Fruit fly (Drosophila melanogaster) whole organism, larva: ENCODE results near the gene fend.

Experiments
- noc ChIP-seq: fragments of 200-800 bp; sonication (Bioruptor generic); optimal IDR thresholded peaks from 3 replicates; lab custom pipeline; 2019; ENCODE audit warnings: missing biosample characterization, mild to moderate bottlenecking, missing genetic modification characterization, moderate library complexity

fend gene

dm6 chrX:9134922-9135453 is at the start of gene fend:
Gene fend (minus strand): TSS chrX:9135099.
- no peak for TF ChIP-seq noc (tag; lab: Kevin White, UChicago)

DNA sequence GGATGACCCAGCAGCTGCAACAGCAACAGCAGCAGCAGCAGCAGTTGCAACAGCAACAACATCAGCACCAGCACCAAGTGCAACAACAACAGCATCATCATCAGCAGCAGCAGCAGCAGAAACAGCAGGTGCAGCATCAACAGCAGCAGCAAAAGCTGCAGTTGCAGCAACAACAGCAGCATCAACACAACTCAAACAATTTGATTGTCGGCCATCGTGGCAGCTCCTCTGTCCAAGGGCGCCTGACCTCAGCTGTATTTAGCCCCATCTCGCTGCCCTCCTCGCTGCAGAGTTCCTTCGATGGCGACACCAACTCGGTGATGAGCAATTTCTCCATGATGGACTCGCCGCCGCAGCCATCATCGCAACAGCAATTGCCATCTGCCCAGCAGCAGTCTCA is 33.4 kb upstream of the fend start:
- TF ChIP-seq noc (tag; lab: Kevin White, UChicago) = no peak

dm6 chrX:9164510-9165506 is 29.9 kb upstream of the fend start:
- no peak for TF ChIP-seq noc (tag; lab: Kevin White, UChicago)

DNA sequence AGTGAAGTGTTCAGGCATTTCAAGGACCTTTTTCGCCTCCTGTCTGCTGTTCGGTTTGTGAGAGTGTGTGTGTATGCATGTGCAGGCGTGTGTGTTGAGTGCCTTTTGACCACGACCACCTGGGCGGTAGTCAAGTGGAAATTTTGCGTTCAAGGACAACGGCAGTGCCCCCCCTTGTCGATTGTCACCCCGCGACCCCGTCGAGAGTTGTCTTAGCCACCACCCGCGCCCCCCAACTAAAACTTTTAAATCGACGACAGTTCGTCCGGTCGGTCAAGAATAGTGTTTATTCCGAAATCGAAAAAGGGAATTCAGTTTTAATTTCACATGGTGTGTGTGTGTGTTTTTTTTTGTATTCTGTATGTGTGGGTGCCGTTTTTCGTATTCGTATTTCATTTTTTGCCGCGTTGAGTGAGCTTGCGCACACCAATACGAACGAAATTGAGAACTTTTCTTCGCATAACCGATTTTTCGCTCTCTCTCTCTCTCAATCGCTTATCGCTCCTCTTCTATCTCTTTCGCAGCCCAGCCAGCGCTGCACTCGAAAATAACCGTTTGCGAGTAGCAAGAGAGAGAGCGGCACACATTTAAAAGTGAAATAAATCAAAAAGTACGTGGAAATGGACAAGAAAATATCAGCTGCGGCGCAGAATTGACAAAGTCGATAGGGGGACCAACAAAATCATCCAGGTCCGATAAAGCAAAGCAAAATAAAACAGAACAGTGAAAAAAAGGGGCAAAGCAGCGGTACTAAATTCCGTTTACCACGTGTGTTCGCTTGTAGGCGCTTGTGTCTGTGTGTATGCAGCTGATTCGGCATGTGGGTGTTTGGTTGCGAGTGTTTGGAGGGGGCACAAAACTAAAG is 29.0 kb upstream of the fend start:
- no peak for TF ChIP-seq noc (tag; lab: Kevin White, UChicago)

DNA sequence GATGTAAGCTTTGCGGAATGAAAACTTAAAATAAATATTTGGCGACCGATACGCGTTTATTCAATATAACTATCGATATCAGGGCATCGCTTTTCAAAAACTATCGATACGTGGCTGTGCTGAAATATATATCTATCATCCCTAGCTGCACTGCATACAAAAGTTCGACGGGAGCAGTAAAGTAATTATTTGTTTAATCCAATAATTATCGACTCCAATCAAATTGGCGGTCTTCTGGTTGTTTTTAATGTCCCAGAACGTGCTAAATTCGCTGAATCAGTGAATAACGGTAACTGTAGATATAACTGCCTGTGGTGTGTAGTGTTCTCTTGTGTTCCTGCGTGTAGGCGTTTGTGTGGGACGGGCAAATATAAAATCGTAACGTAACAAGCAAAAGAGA is 28.2 kb upstream of the fend start, which contains the start of gene mei-P26:
mei-P26 (plus strand) TSS at position 146 of the 400 bp plus-strand sequence.
- TF ChIP-seq noc (tag; lab: Kevin White, UChicago) = no peak

- no peak for TF ChIP-seq noc (tag; lab: Kevin White, UChicago)
Observed at dm6 chrX:9161912-9162311, 27.0 kb upstream of the fend start, which contains the start of the genes Zpr1 and CG44532. Gene Zpr1 (minus strand): TSS chrX:9162090. Gene CG44532 (plus strand): TSS chrX:9162092.

- no peak for TF ChIP-seq noc (tag; lab: Kevin White, UChicago)
Observed at dm6 chrX:9159736-9160135, 24.8 kb upstream of the fend start, which contains the start of gene NdufA3. Gene NdufA3 (minus strand): TSS chrX:9160052.

DNA sequence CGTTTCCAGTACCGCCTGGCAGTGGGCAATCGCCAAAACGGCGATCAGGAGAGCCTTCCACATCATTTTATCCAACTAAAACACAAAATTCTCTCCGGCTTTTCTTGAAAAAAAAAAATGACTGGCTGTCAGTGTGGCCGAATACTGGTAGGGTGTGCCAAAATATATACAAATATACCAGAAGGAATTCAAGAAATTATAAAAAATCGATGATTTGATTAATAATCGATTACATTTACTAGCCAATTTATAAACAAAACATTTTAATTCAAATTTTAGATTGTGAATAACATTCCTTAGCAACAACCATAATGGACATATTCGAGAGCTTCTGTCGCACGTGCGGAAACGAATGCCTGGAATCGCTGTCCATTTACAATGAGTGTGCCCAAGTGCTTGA is 23.5 kb upstream of the fend start, which contains the start of the genes Ost48 and Dlip1:
Ost48 (minus strand) TSS at position 150 of the 400 bp plus-strand sequence.
Dlip1 (plus strand) TSS at position 257 of the 400 bp plus-strand sequence.
- TF ChIP-seq noc (tag; lab: Kevin White, UChicago) = no peak

dm6 chrX:9156388-9156823 is 21.5 kb upstream of the fend start, which contains the start of gene His3.3B:
Gene His3.3B (minus strand): TSS chrX:9156669.
- peak; percentile 71 for TF ChIP-seq noc (tag; lab: Kevin White, UChicago)

DNA sequence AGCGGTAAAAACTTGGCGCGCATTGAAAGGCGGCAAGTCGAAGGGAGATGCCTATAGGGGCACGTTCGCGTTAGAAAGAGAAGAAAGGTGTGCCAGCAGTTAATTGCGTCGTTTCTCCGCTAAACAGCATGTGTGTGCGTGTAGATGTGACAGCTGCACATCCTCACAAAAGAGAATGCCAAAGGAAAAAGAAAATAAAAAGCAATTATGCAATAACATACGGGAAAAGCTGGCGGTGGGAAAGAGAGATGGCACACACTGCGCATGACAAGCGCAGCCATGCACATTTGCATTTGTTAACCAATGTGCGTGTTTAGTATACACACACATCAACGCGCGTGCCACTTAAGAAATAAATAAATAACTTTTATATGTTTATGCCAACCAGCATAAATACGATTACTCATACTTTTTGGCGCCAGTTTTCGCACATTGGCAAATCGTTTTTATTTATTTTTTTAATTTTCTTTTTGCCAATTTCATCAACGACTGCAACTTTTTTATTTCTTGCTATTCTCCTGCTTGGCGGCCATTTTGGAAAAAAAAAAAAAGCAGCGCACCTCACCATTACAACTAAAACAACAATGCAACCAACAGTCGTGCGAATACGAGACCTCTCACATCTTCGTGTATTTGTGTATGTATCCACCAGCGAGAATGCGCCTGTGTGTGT is 21.0 kb upstream of the fend start:
- no peak for TF ChIP-seq noc (tag; lab: Kevin White, UChicago)

DNA sequence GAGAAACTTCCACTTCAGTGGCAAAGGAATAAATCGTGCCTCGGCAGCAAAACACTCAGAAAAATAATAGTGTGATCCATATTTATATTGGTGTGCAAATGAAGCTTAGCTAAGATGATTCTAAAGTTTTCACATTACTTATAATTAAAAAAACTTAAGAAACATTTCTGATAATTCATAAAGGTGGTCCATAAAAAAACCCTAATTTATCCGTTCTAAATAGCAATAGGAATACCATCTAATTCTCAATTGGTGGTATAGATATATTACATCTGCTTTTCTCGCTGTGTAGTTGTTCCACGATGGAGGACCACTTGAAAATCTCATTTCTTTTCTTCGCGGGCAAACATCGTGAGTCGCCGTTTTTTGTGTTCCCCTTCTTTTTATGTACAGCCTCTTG is 20.2 kb upstream of the fend start:
- TF ChIP-seq noc (tag; lab: Kevin White, UChicago) = peak; percentile 26

DNA sequence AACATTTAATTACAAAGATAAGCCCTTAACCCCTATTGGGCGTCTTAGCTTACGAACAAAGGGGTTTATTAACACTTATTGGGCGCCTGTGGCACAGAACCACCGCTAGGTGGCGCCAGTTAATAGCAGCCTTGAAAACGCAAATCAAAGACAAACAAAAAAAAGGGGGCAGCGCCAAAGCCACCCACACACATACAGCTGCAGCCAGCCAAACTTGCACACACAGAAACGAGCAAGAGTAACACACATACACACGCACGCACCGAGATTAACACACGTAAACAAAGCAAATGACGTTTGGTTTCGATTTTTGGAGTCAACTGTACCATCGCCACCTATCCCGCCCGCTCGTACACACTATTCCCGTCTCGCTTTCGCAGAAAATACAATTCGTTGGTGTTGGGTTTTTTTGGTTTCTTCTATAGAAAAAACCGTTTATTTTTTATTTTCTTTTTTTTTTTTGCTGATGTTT is 17.3 kb upstream of the fend start:
- TF ChIP-seq noc (tag; lab: Kevin White, UChicago) = peak; percentile 51

dm6 chrX:9148989-9149522 is 14.2 kb upstream of the fend start, which contains the start of the genes fh and Bap111:
Gene fh (minus strand): TSS chrX:9149071.
Gene Bap111 (plus strand): TSS chrX:9149309.
- no peak for TF ChIP-seq noc (tag; lab: Kevin White, UChicago)

DNA sequence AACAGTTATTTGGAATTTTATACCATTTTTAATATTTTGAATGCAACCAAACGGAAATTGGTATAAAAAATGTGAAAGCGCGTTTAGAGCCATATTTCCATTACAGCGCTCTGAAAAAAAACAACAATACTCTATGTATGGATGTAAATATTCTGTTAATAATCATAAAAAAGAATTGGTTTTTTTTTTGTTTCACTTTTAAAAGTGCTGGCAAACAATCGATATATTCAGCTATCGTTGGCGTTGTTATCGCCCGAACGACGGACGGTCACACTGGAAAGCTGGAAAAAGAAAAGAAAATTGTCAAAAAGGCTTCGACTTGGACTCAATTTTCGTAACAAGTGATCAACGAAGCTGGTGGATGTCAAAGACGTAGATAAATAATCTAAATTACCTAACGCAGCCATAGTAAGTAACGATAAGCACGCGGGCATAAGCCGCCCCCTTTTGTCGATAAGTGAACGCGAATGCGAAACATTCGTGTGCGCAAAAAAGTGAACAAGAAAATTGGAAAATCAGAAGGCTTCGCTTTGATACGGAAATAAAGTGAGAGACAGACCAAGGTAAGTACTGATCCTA is 7.4 kb upstream of the fend start, which contains the start of gene CG7065:
CG7065 (plus strand) TSS at position 270 of the 579 bp plus-strand sequence.
- no peak for TF ChIP-seq noc (tag; lab: Kevin White, UChicago)
